Worm (Caenorhabditis elegans) whole organism, L2 larva: ENCODE results near the gene mob-2.

Experiments used
- C34F6.9 ChIP-seq: fragments of 150-350 bp; optimal IDR thresholded peaks from 2 replicates; lab custom pipeline; 2014; ENCODE audit warnings: missing biosample characterization, missing genetic modification characterization
- F13H6.1 ChIP-seq: sonication (generic microtip); optimal IDR thresholded peaks from 2 replicates; lab custom pipeline; 2016; ENCODE audit warnings: missing genetic modification characterization, missing compliant biosample characterization
- R02D3.7 ChIP-seq: fragments of 150-350 bp; optimal IDR thresholded peaks from 2 replicates; lab custom pipeline; 2014; ENCODE audit warnings: missing biosample characterization, missing genetic modification characterization
- Y55F3AM.14 ChIP-seq: fragments of 200-800 bp; sonication (Bioruptor generic); optimal IDR thresholded peaks from 2 replicates; lab custom pipeline; 2018; ENCODE audit warnings: mild to moderate bottlenecking, missing genetic modification characterization, missing compliant biosample characterization
- ZK546.5 ChIP-seq: sonication (generic microtip); optimal IDR thresholded peaks from 2 replicates; lab custom pipeline; 2017; ENCODE audit warnings: missing biosample characterization, missing genetic modification characterization
- alr-1 ChIP-seq: fragments of 150-350 bp; optimal IDR thresholded peaks from 2 replicates; lab custom pipeline; 2014; ENCODE audit warnings: missing biosample characterization, missing genetic modification characterization
- ama-1 ChIP-seq: fragments of 150-350 bp; optimal IDR thresholded peaks from 2 replicates; lab custom pipeline; 2018; ENCODE audit warnings: inconsistent platforms
- blmp-1 ChIP-seq: sonication (generic microtip); optimal IDR thresholded peaks from 2 replicates; lab custom pipeline; 2017; ENCODE audit warnings: missing genetic modification characterization, mild to moderate bottlenecking, missing compliant biosample characterization, antibody characterized with exemption, moderate library complexity; ENCODE audit not compliant: insufficient read depth
- ceh-16 ChIP-seq: fragments of 150-350 bp; optimal IDR thresholded peaks from 2 replicates; lab custom pipeline; 2014; ENCODE audit warnings: missing biosample characterization, missing genetic modification characterization
- ceh-82 ChIP-seq: fragments of 150-350 bp; optimal IDR thresholded peaks from 2 replicates; lab custom pipeline; 2014; ENCODE audit warnings: missing biosample characterization, missing genetic modification characterization
- crh-2 ChIP-seq: sonication (generic microtip); optimal IDR thresholded peaks from 2 replicates; lab custom pipeline; 2017; ENCODE audit warnings: missing biosample characterization, missing genetic modification characterization
- dmd-4 ChIP-seq: sonication (generic microtip); optimal IDR thresholded peaks from 2 replicates; lab custom pipeline; 2017; ENCODE audit warnings: missing biosample characterization, missing genetic modification characterization
- egl-27 ChIP-seq: sonication (generic microtip); optimal IDR thresholded peaks from 3 replicates; lab custom pipeline; 2017; ENCODE audit warnings: missing biosample characterization, missing genetic modification reagents, missing genetic modification characterization
- elt-1 ChIP-seq: fragments of 150-350 bp; optimal IDR thresholded peaks from 2 replicates; lab custom pipeline; 2014; ENCODE audit warnings: missing biosample characterization, missing genetic modification characterization
- elt-3 ChIP-seq: sonication (generic microtip); optimal IDR thresholded peaks from 2 replicates; lab custom pipeline; 2017; ENCODE audit warnings: missing biosample characterization, missing genetic modification characterization
- fos-1 ChIP-seq: fragments of 150-350 bp; optimal IDR thresholded peaks from 2 replicates; lab custom pipeline; 2014; ENCODE audit warnings: missing biosample characterization, missing genetic modification characterization
- gmeb-1 ChIP-seq: fragments of 150-350 bp; optimal IDR thresholded peaks from 2 replicates; lab custom pipeline; 2014; ENCODE audit warnings: missing biosample characterization, missing genetic modification characterization
- lin-11 ChIP-seq: fragments of 150-350 bp; sonication (generic microtip); optimal IDR thresholded peaks from 2 replicates; lab custom pipeline; 2014; ENCODE audit warnings: missing biosample characterization, missing genetic modification characterization, inconsistent platforms, mixed read lengths
- lin-13 ChIP-seq: fragments of 150-350 bp; optimal IDR thresholded peaks from 2 replicates; lab custom pipeline; 2014; ENCODE audit warnings: missing biosample characterization, missing genetic modification reagents, missing genetic modification characterization
- lin-39 ChIP-seq: fragments of 150-350 bp; optimal IDR thresholded peaks from 2 replicates; lab custom pipeline; 2014; ENCODE audit warnings: missing biosample characterization, missing genetic modification reagents, missing genetic modification characterization
- lsy-2 ChIP-seq, 2 experiments: fragments of 150-350 bp in 1 of 2; sonication (generic microtip) in 1 of 2; optimal IDR thresholded peaks; 2 replicates each; lab custom pipeline; 2014 to 2017; ENCODE audit warnings: missing biosample characterization in 2 of 2, missing genetic modification characterization in 2 of 2
- mab-5 ChIP-seq: fragments of 150-350 bp; optimal IDR thresholded peaks from 2 replicates; lab custom pipeline; 2014; ENCODE audit warnings: missing biosample characterization, missing genetic modification characterization
- mbf-1 ChIP-seq: sonication (generic microtip); optimal IDR thresholded peaks from 2 replicates; lab custom pipeline; 2017; ENCODE audit warnings: missing biosample characterization, missing genetic modification characterization
- mdl-1 ChIP-seq, 2 experiments: fragments of 150-350 bp in 1 of 2; sonication (generic microtip) in 1 of 2; optimal IDR thresholded peaks; 2 replicates each; lab custom pipeline; 2017; ENCODE audit warnings: missing biosample characterization in 2 of 2, missing genetic modification characterization in 2 of 2
- nhr-10 ChIP-seq: sonication (generic microtip); optimal IDR thresholded peaks from 2 replicates; lab custom pipeline; 2017; ENCODE audit warnings: missing biosample characterization, missing genetic modification characterization
- nhr-11 ChIP-seq: fragments of 150-350 bp; optimal IDR thresholded peaks from 2 replicates; lab custom pipeline; 2014; ENCODE audit warnings: missing biosample characterization, missing genetic modification characterization
- nhr-129 ChIP-seq: fragments of 150-350 bp; optimal IDR thresholded peaks from 2 replicates; lab custom pipeline; 2014; ENCODE audit warnings: missing biosample characterization, missing genetic modification characterization
- nhr-21 ChIP-seq: fragments of 150-350 bp; optimal IDR thresholded peaks from 2 replicates; lab custom pipeline; 2014; ENCODE audit warnings: missing biosample characterization, missing genetic modification characterization
- nhr-23 ChIP-seq: fragments of 150-350 bp; optimal IDR thresholded peaks from 2 replicates; lab custom pipeline; 2014; ENCODE audit warnings: missing biosample characterization, missing genetic modification reagents, missing genetic modification characterization
- nhr-237 ChIP-seq: fragments of 150-350 bp; optimal IDR thresholded peaks from 2 replicates; lab custom pipeline; 2014; ENCODE audit warnings: missing biosample characterization, missing genetic modification characterization
- nhr-25 ChIP-seq: fragments of 150-350 bp; sonication (generic microtip); optimal IDR thresholded peaks from 3 replicates; lab custom pipeline; 2014; ENCODE audit warnings: missing biosample characterization, missing genetic modification characterization
- nhr-6 ChIP-seq: fragments of 150-350 bp; optimal IDR thresholded peaks from 2 replicates; lab custom pipeline; 2014; ENCODE audit warnings: missing biosample characterization, missing genetic modification characterization
- nhr-77 ChIP-seq: fragments of 150-350 bp; optimal IDR thresholded peaks from 2 replicates; lab custom pipeline; 2014; ENCODE audit warnings: missing biosample characterization, missing genetic modification characterization
- peb-1 ChIP-seq: fragments of 150-350 bp; optimal IDR thresholded peaks from 2 replicates; lab custom pipeline; 2014; ENCODE audit warnings: missing biosample characterization, missing genetic modification characterization
- sem-4 ChIP-seq: fragments of 150-350 bp; optimal IDR thresholded peaks from 2 replicates; lab custom pipeline; 2014; ENCODE audit warnings: missing biosample characterization, missing genetic modification reagents, missing genetic modification characterization
- sma-3 ChIP-seq: sonication (generic microtip); optimal IDR thresholded peaks from 2 replicates; lab custom pipeline; 2016; ENCODE audit warnings: missing genetic modification reagents, missing genetic modification characterization, missing compliant biosample characterization
- sma-9 ChIP-seq, 2 experiments: fragments of 150-350 bp in 1 of 2; sonication (generic microtip) in 1 of 2; optimal IDR thresholded peaks; 2 replicates each; lab custom pipeline; 2014 to 2016; ENCODE audit warnings: missing genetic modification characterization in 2 of 2, mild to moderate bottlenecking in 1 of 2, missing biosample characterization in 1 of 2, missing compliant biosample characterization in 1 of 2, missing genetic modification reagents in 1 of 2, moderate library complexity in 1 of 2
- snpc-4 ChIP-seq: fragments of 150-350 bp; optimal IDR thresholded peaks from 2 replicates; lab custom pipeline; 2014; ENCODE audit warnings: missing biosample characterization, missing genetic modification characterization
- unc-55 ChIP-seq: fragments of 150-350 bp; sonication (generic microtip); optimal IDR thresholded peaks from 3 replicates; lab custom pipeline; 2014; ENCODE audit warnings: missing biosample characterization, missing genetic modification reagents, missing genetic modification characterization
- unc-62 ChIP-seq: fragments of 150-350 bp; optimal IDR thresholded peaks from 2 replicates; lab custom pipeline; 2014; ENCODE audit warnings: missing biosample characterization, missing genetic modification reagents, missing genetic modification characterization
- zag-1 ChIP-seq: fragments of 150-350 bp; optimal IDR thresholded peaks from 2 replicates; lab custom pipeline; 2014; ENCODE audit warnings: missing biosample characterization, missing genetic modification characterization
- ztf-1 ChIP-seq: fragments of 200-800 bp; sonication (Bioruptor generic); conservative IDR thresholded peaks from 2 replicates; pipeline ENCODE4 v1.3.6; 2022; ENCODE audit warnings: missing genetic modification characterization, missing compliant biosample characterization
- ztf-11 ChIP-seq: sonication (generic microtip); optimal IDR thresholded peaks from 2 replicates; lab custom pipeline; 2017; ENCODE audit warnings: missing biosample characterization, missing genetic modification characterization

mob-2 gene

ce11 chrX:13169133-13169532 lies 742 bp downstream of the mob-2 start (continued):
- no peak for TF ChIP-seq lin-39 (tag; lab: Kevin White, UChicago)

DNA sequence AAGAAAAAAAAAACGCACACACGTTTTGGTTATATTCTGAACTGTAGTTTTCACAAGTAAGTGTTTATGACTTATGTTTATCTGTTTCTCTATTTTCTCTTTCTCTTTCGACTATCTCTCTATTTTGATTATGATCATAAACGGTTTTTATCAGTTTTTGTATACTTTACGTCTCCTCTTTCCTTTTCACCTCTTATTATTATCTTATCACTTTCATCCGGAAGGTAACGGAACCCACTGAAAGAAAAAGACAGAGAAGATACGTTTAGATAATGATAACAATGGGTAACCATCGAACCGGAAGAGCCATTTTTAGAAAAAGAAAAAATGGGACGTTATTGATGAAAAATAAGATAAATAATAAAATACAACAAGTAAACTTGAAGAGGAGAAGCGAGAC lies 4.2 kb downstream of the mob-2 start:
- TF ChIP-seq lsy-2 (tag; optimal IDR thresholded peaks at IDR 0.05; lab: Kevin White, UChicago) (peak in 1 of 2 experiments; percentile 32), sma-3 (peak; percentile 55), mbf-1 (tag; lab: Kevin White, UChicago) (no peak), gmeb-1 (tag; lab: Kevin White, UChicago) (peak; percentile 63), mdl-1 (tag; optimal IDR thresholded peaks at IDR 0.05; lab: Kevin White, UChicago) (peak in 1 of 2 experiments; percentile 28), nhr-10 (tag; lab: Kevin White, UChicago) (no peak), unc-62 (GFP tag; lab: Kevin White, UChicago) (no peak), egl-27 (tag; lab: Kevin White, UChicago) (peak; percentile 75), sma-9 (GFP tag; optimal IDR thresholded peaks at IDR 0.05; lab: Kevin White, UChicago) (peak; percentile 84), sma-9 (tag; optimal IDR thresholded peaks at IDR 0.05; lab: Kevin White, UChicago) (no peak), crh-2 (tag; lab: Kevin White, UChicago) (peak; percentile 67), nhr-21 (tag; lab: Kevin White, UChicago) (peak; percentile 56), F13H6.1 (tag; lab: Kevin White, UChicago) (peak; percentile 64), blmp-1 (tag; lab: Kevin White, UChicago) (peak; percentile 47), nhr-77 (tag; lab: Kevin White, UChicago) (peak; percentile 14), fos-1 (peak; percentile 96)

- no peak for TF ChIP-seq nhr-237 (tag; lab: Kevin White, UChicago)
- no peak for TF ChIP-seq R02D3.7
- no peak for TF ChIP-seq ama-1
- no peak for TF ChIP-seq C34F6.9 (tag; lab: Kevin White, UChicago)
- no peak for TF ChIP-seq mbf-1 (tag; lab: Kevin White, UChicago)
- no peak for TF ChIP-seq ztf-11
- no peak for TF ChIP-seq nhr-6 (tag; lab: Kevin White, UChicago)
- no peak for TF ChIP-seq elt-3 (tag; lab: Kevin White, UChicago)
- no peak for TF ChIP-seq nhr-11 (tag; lab: Kevin White, UChicago)
- no peak for TF ChIP-seq nhr-23 (tag; lab: Kevin White, UChicago)
- peak; percentile 43 for TF ChIP-seq nhr-25 (tag; lab: Kevin White, UChicago)
- no peak for TF ChIP-seq ztf-1 (GFP tag; lab: Robert Waterston, UW)
- TF ChIP-seq unc-55 (GFP tag; lab: Kevin White, UChicago) = no peak
- peak; percentile 17 for TF ChIP-seq ceh-16 (tag; lab: Kevin White, UChicago)
- no peak for TF ChIP-seq zag-1 (tag; lab: Kevin White, UChicago)
- peak; percentile 8 for TF ChIP-seq sem-4
- no peak for TF ChIP-seq Y55F3AM.14 (GFP tag; lab: Kevin White, UChicago)
- TF ChIP-seq elt-1 (tag; lab: Kevin White, UChicago) = no peak
- TF ChIP-seq F13H6.1 (tag; lab: Kevin White, UChicago) = no peak
- no peak for TF ChIP-seq ceh-82 (tag; lab: Kevin White, UChicago)
- TF ChIP-seq peb-1 = no peak
- TF ChIP-seq lin-11 (tag; lab: Kevin White, UChicago) = no peak
- TF ChIP-seq unc-62 (GFP tag; lab: Kevin White, UChicago) = no peak
- no peak for TF ChIP-seq ZK546.5
- no peak for TF ChIP-seq nhr-77 (tag; lab: Kevin White, UChicago)
- peak; percentile 49 for TF ChIP-seq nhr-129
- TF ChIP-seq gmeb-1 (tag; lab: Kevin White, UChicago) = no peak
- no peak for TF ChIP-seq dmd-4 (tag; lab: Kevin White, UChicago)
- TF ChIP-seq nhr-10 (tag; lab: Kevin White, UChicago) = no peak
- TF ChIP-seq lin-13 (GFP tag; lab: Kevin White, UChicago) = no peak
- no peak for TF ChIP-seq blmp-1 (tag; lab: Kevin White, UChicago)
- no peak for TF ChIP-seq crh-2 (tag; lab: Kevin White, UChicago)
- TF ChIP-seq sma-9 (GFP tag; optimal IDR thresholded peaks at IDR 0.05; lab: Kevin White, UChicago) = peak; percentile 10
- no peak for TF ChIP-seq sma-9 (tag; optimal IDR thresholded peaks at IDR 0.05; lab: Kevin White, UChicago)
- no peak for TF ChIP-seq mab-5 (tag; lab: Kevin White, UChicago)
- TF ChIP-seq nhr-21 (tag; lab: Kevin White, UChicago) = peak; percentile 40
- TF ChIP-seq snpc-4 (tag; lab: Kevin White, UChicago) = no peak
- no peak for TF ChIP-seq alr-1 (tag; lab: Kevin White, UChicago)
- TF ChIP-seq lin-39 (tag; lab: Kevin White, UChicago) = no peak
- no peak for TF ChIP-seq mdl-1 (tag; optimal IDR thresholded peaks at IDR 0.05; lab: Kevin White, UChicago)
Measured at ce11 chrX:13164301-13164700, 5.6 kb downstream of the mob-2 start.
